Worm (Caenorhabditis elegans) whole organism, mixed stage, embryonic: ENCODE data around the gene ppt-1.

Source experiments
- M03D4.4 ChIP-seq: sonication (generic microtip); optimal IDR thresholded peaks from 2 replicates; lab custom pipeline; 2017; ENCODE audit warnings: mild to moderate bottlenecking, missing genetic modification characterization, missing compliant biosample characterization
- bed-3 ChIP-seq: fragments of 200-800 bp; sonication (Bioruptor generic); optimal IDR thresholded peaks from 3 replicates; lab custom pipeline; 2018; ENCODE audit warnings: mild to moderate bottlenecking, missing genetic modification characterization, moderate library complexity, missing compliant biosample characterization
- blmp-1 ChIP-seq: fragments of 150-350 bp; optimal IDR thresholded peaks from 2 replicates; lab custom pipeline; 2014; ENCODE audit warnings: missing biosample characterization, missing genetic modification characterization
- ceh-39 ChIP-seq: fragments of 150-350 bp; optimal IDR thresholded peaks from 2 replicates; lab custom pipeline; 2014; ENCODE audit warnings: missing biosample characterization, missing genetic modification characterization
- ceh-83 ChIP-seq: fragments of 200-800 bp; sonication (Bioruptor generic); optimal IDR thresholded peaks from 2 replicates; lab custom pipeline; 2018; ENCODE audit warnings: mild to moderate bottlenecking, missing genetic modification characterization, missing compliant biosample characterization
- ces-1 ChIP-seq: fragments of 150-350 bp; optimal IDR thresholded peaks from 2 replicates; lab custom pipeline; 2014; ENCODE audit warnings: missing biosample characterization, missing genetic modification reagents, missing genetic modification characterization
- cnd-1 ChIP-seq: fragments of 200-800 bp; sonication (Bioruptor generic); optimal IDR thresholded peaks from 2 replicates; lab custom pipeline; 2018; ENCODE audit warnings: mild to moderate bottlenecking, missing genetic modification characterization, missing compliant biosample characterization
- drap-1 ChIP-seq: fragments of 200-800 bp; sonication (Bioruptor generic); optimal IDR thresholded peaks from 3 replicates; lab custom pipeline; 2018; ENCODE audit warnings: mild to moderate bottlenecking, missing genetic modification characterization, missing compliant biosample characterization
- elt-1 ChIP-seq: sonication (generic microtip); optimal IDR thresholded peaks from 2 replicates; lab custom pipeline; 2017; ENCODE audit warnings: missing genetic modification characterization, mild to moderate bottlenecking, missing compliant biosample characterization, antibody characterized with exemption, moderate library complexity, borderline replicate concordance; ENCODE audit not compliant: insufficient read depth
- elt-3 ChIP-seq: fragments of 150-350 bp; optimal IDR thresholded peaks from 2 replicates; lab custom pipeline; 2014; ENCODE audit warnings: missing biosample characterization, missing genetic modification characterization
- flh-1 ChIP-seq: fragments of 200-800 bp; sonication (Bioruptor generic); optimal IDR thresholded peaks from 2 replicates; lab custom pipeline; 2018; ENCODE audit warnings: mild to moderate bottlenecking, missing genetic modification characterization, moderate library complexity, missing compliant biosample characterization
- ham-2 ChIP-seq: fragments of 200-800 bp; sonication (Bioruptor generic); optimal IDR thresholded peaks from 2 replicates; lab custom pipeline; 2018; ENCODE audit warnings: mild to moderate bottlenecking, missing genetic modification characterization, missing compliant biosample characterization
- hlh-1 ChIP-seq: fragments of 150-350 bp; optimal IDR thresholded peaks from 2 replicates; lab custom pipeline; 2014; ENCODE audit warnings: missing biosample characterization, missing genetic modification reagents, missing genetic modification characterization
- mls-2 ChIP-seq: sonication (generic microtip); optimal IDR thresholded peaks from 2 replicates; lab custom pipeline; 2016; ENCODE audit warnings: mild to moderate bottlenecking, missing genetic modification characterization, moderate library complexity, missing compliant biosample characterization
- nhr-12 ChIP-seq: fragments of 150-350 bp; optimal IDR thresholded peaks from 2 replicates; lab custom pipeline; 2014; ENCODE audit warnings: missing biosample characterization, missing genetic modification characterization
- nhr-237 ChIP-seq: fragments of 150-350 bp; optimal IDR thresholded peaks from 2 replicates; lab custom pipeline; 2014; ENCODE audit warnings: missing biosample characterization, missing genetic modification characterization
- nhr-28 ChIP-seq: fragments of 150-350 bp; optimal IDR thresholded peaks from 2 replicates; lab custom pipeline; 2014; ENCODE audit warnings: missing biosample characterization, missing genetic modification characterization
- nhr-76 ChIP-seq: sonication (generic microtip); optimal IDR thresholded peaks from 2 replicates; lab custom pipeline; 2017; ENCODE audit warnings: missing biosample characterization, missing genetic modification characterization
- sem-2 ChIP-seq: fragments of 200-800 bp; sonication (Bioruptor generic); optimal IDR thresholded peaks from 2 replicates; lab custom pipeline; 2018; ENCODE audit warnings: mild to moderate bottlenecking, missing genetic modification characterization, missing compliant biosample characterization
- sptf-1 ChIP-seq: sonication (generic microtip); optimal IDR thresholded peaks from 2 replicates; lab custom pipeline; 2017; ENCODE audit warnings: mild to moderate bottlenecking, missing genetic modification characterization, moderate library complexity, missing compliant biosample characterization
- tbx-8 ChIP-seq: fragments of 200-800 bp; sonication (Bioruptor generic); optimal IDR thresholded peaks from 2 replicates; lab custom pipeline; 2018; ENCODE audit warnings: mild to moderate bottlenecking, missing genetic modification characterization, moderate library complexity, missing compliant biosample characterization
- unc-120 ChIP-seq: sonication (generic microtip); optimal IDR thresholded peaks from 2 replicates; lab custom pipeline; 2017; ENCODE audit warnings: missing genetic modification characterization, missing compliant biosample characterization; ENCODE audit not compliant: poor library complexity, severe bottlenecking
- unc-39 ChIP-seq: fragments of 150-350 bp; optimal IDR thresholded peaks from 2 replicates; lab custom pipeline; 2014; ENCODE audit warnings: missing biosample characterization, missing genetic modification characterization
- unc-62 ChIP-seq: fragments of 150-350 bp; optimal IDR thresholded peaks from 2 replicates; lab custom pipeline; 2014; ENCODE audit warnings: missing biosample characterization, missing genetic modification reagents, missing genetic modification characterization
- zip-8 ChIP-seq: fragments of 150-350 bp; optimal IDR thresholded peaks from 2 replicates; lab custom pipeline; 2014; ENCODE audit warnings: missing biosample characterization, missing genetic modification characterization
- ztf-11 ChIP-seq: fragments of 150-350 bp; optimal IDR thresholded peaks from 2 replicates; lab custom pipeline; 2014; ENCODE audit warnings: missing biosample characterization, missing genetic modification characterization

Gene ppt-1

DNA sequence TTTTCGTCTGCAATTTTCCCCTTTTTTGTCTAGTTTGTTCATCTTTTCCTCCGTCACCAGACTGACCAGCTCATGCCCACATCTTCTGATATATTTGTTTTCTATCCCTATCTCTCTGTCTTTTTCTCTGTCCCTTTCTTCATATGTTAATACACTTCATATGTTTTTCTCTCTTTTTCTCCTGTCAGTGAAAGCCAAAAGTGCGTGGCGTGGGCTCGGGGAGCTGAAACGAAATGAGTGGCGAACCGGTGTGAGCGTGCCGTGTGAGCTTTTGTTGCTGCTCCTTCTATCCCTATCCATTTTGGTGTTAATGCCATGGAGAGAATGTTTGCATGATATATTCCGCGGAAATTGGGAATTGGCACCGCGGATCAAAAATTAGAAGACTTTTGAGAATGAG lies 5.7 kb upstream of the ppt-1 start:
- TF ChIP-seq drap-1 (GFP tag; lab: Kevin White, UChicago) (no peak), ham-2 (no peak), unc-62 (GFP tag; lab: Kevin White, UChicago) (no peak), ztf-11 (tag; lab: Kevin White, UChicago) (no peak), ces-1 (GFP tag; lab: Kevin White, UChicago) (no peak)
- TF ChIP-seq, all 35 proteins: peak for 0

DNA sequence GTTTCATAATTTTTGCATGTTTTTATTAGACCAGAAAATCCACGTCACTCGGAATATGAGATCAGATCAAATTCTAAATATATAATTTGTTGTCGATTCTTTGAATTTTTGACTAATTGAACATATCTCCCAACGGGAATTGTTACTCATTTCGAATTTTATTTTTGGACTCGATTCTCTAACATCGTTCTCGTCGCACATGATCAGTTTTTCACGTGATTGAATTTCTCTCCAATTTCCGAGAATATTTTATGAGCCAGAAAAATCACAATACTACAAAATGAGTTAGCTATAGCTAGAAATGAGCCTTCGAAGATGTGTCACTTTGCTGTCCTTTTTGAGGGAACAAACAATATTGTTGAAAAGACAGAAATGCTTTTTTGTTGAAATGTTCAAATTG lies 4.6 kb upstream of the ppt-1 start:
- TF ChIP-seq unc-39 (tag; lab: Kevin White, UChicago) = no peak
- TF ChIP-seq nhr-12 (tag; lab: Kevin White, UChicago) = no peak
- TF ChIP-seq tbx-8 (GFP tag; lab: Kevin White, UChicago) = no peak

ce11 chrV:6621894-6622293 lies 4.2 kb downstream of the ppt-1 start, which contains the start of gene nhr-37:
TSS of gene nhr-37 (plus strand) at chrV:6622194.
- no peak for TF ChIP-seq unc-120 (tag; lab: Kevin White, UChicago)
- TF ChIP-seq unc-62 (GFP tag; lab: Kevin White, UChicago) = no peak
- no peak for TF ChIP-seq ceh-39
- no peak for TF ChIP-seq drap-1 (GFP tag; lab: Kevin White, UChicago)
- TF ChIP-seq ham-2 = no peak
- no peak for TF ChIP-seq M03D4.4 (tag; lab: Kevin White, UChicago)
- no peak for TF ChIP-seq nhr-12 (tag; lab: Kevin White, UChicago)
- TF ChIP-seq ces-1 (GFP tag; lab: Kevin White, UChicago) = no peak
- TF ChIP-seq cnd-1 (tag; lab: Kevin White, UChicago) = no peak

- no peak for TF ChIP-seq flh-1 (GFP tag; lab: Kevin White, UChicago)
- no peak for TF ChIP-seq unc-39 (tag; lab: Kevin White, UChicago)
- TF ChIP-seq nhr-76 (tag; lab: Kevin White, UChicago) = no peak
- no peak for TF ChIP-seq ham-2
- no peak for TF ChIP-seq mls-2 (tag; lab: Kevin White, UChicago)
- TF ChIP-seq ceh-83 (GFP tag; lab: Kevin White, UChicago) = no peak
- no peak for TF ChIP-seq unc-62 (GFP tag; lab: Kevin White, UChicago)
- no peak for TF ChIP-seq nhr-28 (tag; lab: Kevin White, UChicago)
- no peak for TF ChIP-seq elt-3 (tag; lab: Kevin White, UChicago)
- no peak for TF ChIP-seq tbx-8 (GFP tag; lab: Kevin White, UChicago)
- TF ChIP-seq zip-8 (tag; lab: Kevin White, UChicago) = no peak
- TF ChIP-seq blmp-1 (tag; lab: Kevin White, UChicago) = no peak
These were observed 5.3 kb downstream of the ppt-1 start for ce11 chrV:6620809-6621208.

- no peak for TF ChIP-seq M03D4.4 (tag; lab: Kevin White, UChicago)
- TF ChIP-seq ham-2 = no peak
- no peak for TF ChIP-seq ceh-83 (GFP tag; lab: Kevin White, UChicago)
- TF ChIP-seq nhr-12 (tag; lab: Kevin White, UChicago) = no peak
- TF ChIP-seq unc-120 (tag; lab: Kevin White, UChicago) = no peak
- no peak for TF ChIP-seq sem-2 (GFP tag; lab: Kevin White, UChicago)
- no peak for TF ChIP-seq sptf-1 (tag; lab: Kevin White, UChicago)
- no peak for TF ChIP-seq cnd-1 (tag; lab: Kevin White, UChicago)
- TF ChIP-seq tbx-8 (GFP tag; lab: Kevin White, UChicago) = no peak
These were observed 9.8 kb downstream of the ppt-1 start for ce11 chrV:6616294-6616693.

ce11 chrV:6614968-6615367 lies 11.2 kb downstream of the ppt-1 start:
- no peak for TF ChIP-seq unc-120 (tag; lab: Kevin White, UChicago)
- TF ChIP-seq bed-3 (GFP tag; lab: Kevin White, UChicago) = no peak
- TF ChIP-seq M03D4.4 (tag; lab: Kevin White, UChicago) = no peak
- no peak for TF ChIP-seq nhr-237 (tag; lab: Kevin White, UChicago)
- TF ChIP-seq blmp-1 (tag; lab: Kevin White, UChicago) = no peak
- no peak for TF ChIP-seq flh-1 (GFP tag; lab: Kevin White, UChicago)
- no peak for TF ChIP-seq elt-1
- TF ChIP-seq ztf-11 (tag; lab: Kevin White, UChicago) = no peak
- TF ChIP-seq sptf-1 (tag; lab: Kevin White, UChicago) = no peak
- no peak for TF ChIP-seq elt-3 (tag; lab: Kevin White, UChicago)
- no peak for TF ChIP-seq ces-1 (GFP tag; lab: Kevin White, UChicago)
- TF ChIP-seq hlh-1 (tag; lab: Kevin White, UChicago) = no peak
- no peak for TF ChIP-seq unc-62 (GFP tag; lab: Kevin White, UChicago)
- TF ChIP-seq unc-39 (tag; lab: Kevin White, UChicago) = no peak
